Fruit fly (Drosophila melanogaster): ENCODE results near the gene CG2983.
A peak's percentile ranks its signal among the peaks of the same experiment; 100 is the strongest.

The CG2983 gene

DNA sequence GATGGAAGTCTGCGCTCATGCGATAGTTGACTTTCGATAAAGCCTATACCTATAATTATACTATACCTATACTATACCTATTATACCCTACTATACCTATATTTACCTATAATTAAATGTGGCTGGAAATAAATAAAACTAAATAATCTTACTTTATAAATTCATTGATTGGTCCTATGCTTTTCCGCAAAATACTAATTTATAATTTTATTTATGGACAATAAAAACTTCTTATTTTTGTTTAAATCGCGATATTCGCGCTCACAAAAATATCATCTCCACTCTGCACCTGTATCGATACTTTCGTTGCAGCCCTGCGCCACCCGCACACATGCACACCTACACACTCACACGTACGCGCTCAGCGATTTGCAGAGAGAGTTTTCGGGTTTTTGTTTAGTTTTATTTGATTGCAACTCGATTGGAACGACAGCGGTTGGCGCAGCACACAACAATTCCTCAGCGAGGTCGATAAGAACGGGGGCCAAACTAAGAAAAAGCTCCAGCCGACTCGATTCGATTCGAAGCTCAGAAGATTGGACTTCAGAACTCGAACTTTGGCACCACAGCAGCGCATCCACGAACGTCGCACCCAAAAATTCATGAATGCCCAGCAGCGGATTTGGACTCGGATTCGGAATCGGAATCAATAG is 27.2 kb downstream of the CG2983 start, which contains the start of gene CG8814 (continued):
- TF ChIP-seq CG2712 (tag; optimal IDR thresholded peaks at IDR 0.05) (peak; percentile 75), CG3995 (GFP tag; optimal IDR thresholded peaks at IDR 0.05) (peak; percentile 62), CTCF (GFP tag; optimal IDR thresholded peaks at IDR 0.05) (peak; percentile 42), pfk (GFP tag; optimal IDR thresholded peaks at IDR 0.05) (no peak), abd-A (tag; optimal IDR thresholded peaks at IDR 0.05) (peak; percentile 78), CG11723 (GFP tag; optimal IDR thresholded peaks at IDR 0.05) (peak; percentile 31), Dip2 (GFP tag; IDR thresholded peaks at IDR 0.05) (no peak), CG10979 (tag; optimal IDR thresholded peaks at IDR 0.05) (peak; percentile 46), CG6854 (GFP tag; optimal IDR thresholded peaks at IDR 0.05) (no peak), dmrt11E (tag; optimal IDR thresholded peaks at IDR 0.05) (peak; percentile 51), vvl (GFP tag; IDR thresholded peaks at IDR 0.05) (peak; percentile 43; the same call in 1 of the 2 replicates), shn (GFP tag; optimal IDR thresholded peaks at IDR 0.05) (no peak), CG3407 (GFP tag; optimal IDR thresholded peaks at IDR 0.05) (peak; percentile 23), Mad (GFP tag; optimal IDR thresholded peaks at IDR 0.05) (peak; percentile 39), row (GFP tag; IDR thresholded peaks at IDR 0.05) (peak; percentile 94), eve (GFP tag; optimal IDR thresholded peaks at IDR 0.05) (no peak), z (GFP tag; IDR thresholded peaks at IDR 0.05) (no peak), ATbp (GFP tag; optimal IDR thresholded peaks at IDR 0.05) (no peak), CG6791 (GFP tag; IDR thresholded peaks at IDR 0.05; ENCODE audit: partially characterized antibody) (peak; percentile 75; the same call in 2 of the 3 replicates), CG11504 (tag; optimal IDR thresholded peaks at IDR 0.05) (peak; percentile 72), Lhr (GFP tag; optimal IDR thresholded peaks at IDR 0.05) (peak; percentile 66), cwo (GFP tag; optimal IDR thresholded peaks at IDR 0.05) (peak; percentile 32), sima (GFP tag; optimal IDR thresholded peaks at IDR 0.05) (no peak), bigmax (GFP tag; optimal IDR thresholded peaks at IDR 0.05) (no peak), Deaf1 (tag; optimal IDR thresholded peaks at IDR 0.05) (peak; percentile 57), slou (GFP tag; optimal IDR thresholded peaks at IDR 0.05) (peak; percentile 68), CG4424 (GFP tag; optimal IDR thresholded peaks at IDR 0.05) (peak; percentile 76), CG7745 (tag; optimal IDR thresholded peaks at IDR 0.05) (no peak), Bgb (GFP tag; IDR thresholded peaks at IDR 0.05; ENCODE audit: partially characterized antibody) (peak; percentile 77), CG15696 (tag; optimal IDR thresholded peaks at IDR 0.05) (peak; percentile 74), en (GFP tag; optimal IDR thresholded peaks at IDR 0.05) (no peak), pho (GFP tag; optimal IDR thresholded peaks at IDR 0.05) (peak; percentile 57), psq (GFP tag; optimal IDR thresholded peaks at IDR 0.05) (peak; percentile 3), Fer3 (tag; optimal IDR thresholded peaks at IDR 0.05) (peak; percentile 14), CG31224 (GFP tag; IDR thresholded peaks at IDR 0.05) (peak; percentile 85), scrt (GFP tag; optimal IDR thresholded peaks at IDR 0.05) (peak; percentile 28), emc (GFP tag; optimal IDR thresholded peaks at IDR 0.05) (no peak), CG13775 (GFP tag; optimal IDR thresholded peaks at IDR 0.05) (peak; percentile 82), sob (GFP tag; IDR thresholded peaks at IDR 0.05) (peak; percentile 74), B-H1 (GFP tag; IDR thresholded peaks at IDR 0.05) (peak; percentile 55), CG34376 (GFP tag; optimal IDR thresholded peaks at IDR 0.05) (peak; percentile 32), MESR4 (GFP tag; optimal IDR thresholded peaks at IDR 0.05) (peak; percentile 61), esg (GFP tag; conservative IDR thresholded peaks at IDR 0.05) (peak; percentile 62), CG18764 (GFP tag; optimal IDR thresholded peaks at IDR 0.05) (peak; percentile 45), CG10431 (GFP tag; optimal IDR thresholded peaks at IDR 0.05) (no peak), sr (GFP tag; IDR thresholded peaks at IDR 0.05) (0 out of 3 replicates have a peak, but pooled peaks have one; percentile 27), sens (GFP tag) (peak; percentile 85), zfh1 (GFP tag; IDR thresholded peaks at IDR 0.05) (peak; percentile 64), jigr1 (GFP tag; IDR thresholded peaks at IDR 0.05) (peak; percentile 65; the same call in 2 of the 3 replicates), exex (tag; optimal IDR thresholded peaks at IDR 0.05) (peak; percentile 21)

Data from whole organism, embryonic.